Worm (Caenorhabditis elegans): ENCODE data around the gene emc-2.

emc-2 gene

ce11 chrII:1322283-1323173 lies 16.6 kb upstream of the emc-2 start:
- TF ChIP-seq unc-120 (tag; optimal IDR thresholded peaks at IDR 0.05; ENCODE audit: poor library complexity, severe bottlenecking) (no peak), sptf-1 (tag; optimal IDR thresholded peaks at IDR 0.05) (no peak), sem-2 (GFP tag; optimal IDR thresholded peaks at IDR 0.05) (no peak), ceh-43 (GFP tag; optimal IDR thresholded peaks at IDR 0.05) (no peak), elt-1 (tag; optimal IDR thresholded peaks at IDR 0.05; ENCODE audit: borderline replicate concordance, insufficient read depth) (no peak), mab-5 (tag; optimal IDR thresholded peaks at IDR 0.05) (no peak), mep-1 (tag; optimal IDR thresholded peaks at IDR 0.05) (no peak), mls-2 (tag; optimal IDR thresholded peaks at IDR 0.05) (no peak), snpc-4 (tag; optimal IDR thresholded peaks at IDR 0.05) (no peak), pha-4 (tag; optimal IDR thresholded peaks at IDR 0.05) (no peak), nhr-28 (tag; optimal IDR thresholded peaks at IDR 0.05) (no peak), unc-39 (tag; optimal IDR thresholded peaks at IDR 0.05) (no peak), nhr-12 (tag; optimal IDR thresholded peaks at IDR 0.05) (no peak), ztf-11 (tag; optimal IDR thresholded peaks at IDR 0.05) (no peak), nhr-76 (tag; optimal IDR thresholded peaks at IDR 0.05) (no peak), flh-1 (GFP tag; optimal IDR thresholded peaks at IDR 0.05) (no peak), hlh-1 (tag; optimal IDR thresholded peaks at IDR 0.05) (no peak), blmp-1 (tag; optimal IDR thresholded peaks at IDR 0.05) (no peak)

DNA sequence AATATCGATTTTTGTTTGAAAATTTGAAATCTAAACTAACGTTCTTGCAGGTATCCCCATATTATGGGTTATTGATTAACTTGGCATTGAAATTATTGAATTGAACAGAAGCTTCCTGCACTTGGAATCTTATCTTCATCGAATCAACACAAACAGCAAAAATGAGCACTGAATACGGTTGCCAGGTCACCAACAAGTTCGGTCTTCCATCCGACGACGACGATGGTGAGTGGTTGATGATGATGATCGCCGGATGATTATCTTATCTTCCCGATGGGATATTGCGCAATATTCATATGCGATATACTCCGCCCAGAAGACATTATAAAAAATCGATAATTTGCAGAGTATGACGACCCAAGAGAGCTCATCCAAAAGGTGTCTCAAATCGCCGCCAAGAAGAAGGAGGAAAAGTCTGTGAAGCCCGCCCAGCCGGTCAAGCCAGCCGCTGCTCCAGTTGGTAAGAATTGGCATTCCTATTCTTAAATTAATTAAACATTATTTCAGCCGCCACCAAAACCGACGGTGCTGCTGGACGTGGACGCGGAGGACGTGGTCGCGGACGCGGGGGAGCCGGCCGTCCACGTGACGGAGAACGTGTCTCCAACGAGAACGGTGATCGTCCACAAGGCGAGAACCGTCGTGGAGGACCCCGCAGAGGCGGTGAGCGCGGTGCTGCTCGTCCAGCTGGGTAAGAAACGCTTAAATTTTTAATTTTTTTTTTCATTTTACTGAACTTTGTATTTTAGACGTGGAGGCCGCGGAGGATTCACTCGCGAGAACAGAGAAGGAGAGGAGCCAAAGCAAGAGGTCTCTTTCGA lies 15.3 kb upstream of the emc-2 start, which contains the start of gene vig-1:
Gene vig-1 (plus strand): TSS at position 51 of the 821 bp plus-strand sequence.
- TF ChIP-seq zip-8 (tag; optimal IDR thresholded peaks at IDR 0.05) (peak; percentile 80), nhr-76 (tag; optimal IDR thresholded peaks at IDR 0.05) (no peak), elt-1 (tag; optimal IDR thresholded peaks at IDR 0.05; ENCODE audit: borderline replicate concordance, insufficient read depth) (peak; percentile 96)

ce11 chrII:1320412-1320811 lies 14.5 kb upstream of the emc-2 start:
- TF ChIP-seq ceh-39 (tag; optimal IDR thresholded peaks at IDR 0.05) (peak; percentile 88), ztf-11 (tag; optimal IDR thresholded peaks at IDR 0.05) (peak; percentile 48), nhr-28 (tag; optimal IDR thresholded peaks at IDR 0.05) (no peak), ham-2 (GFP tag; optimal IDR thresholded peaks at IDR 0.05) (peak; percentile 38), M03D4.4 (tag; optimal IDR thresholded peaks at IDR 0.05) (peak; percentile 84), cnd-1 (tag; optimal IDR thresholded peaks at IDR 0.05) (peak; percentile 72), bed-3 (GFP tag; optimal IDR thresholded peaks at IDR 0.05) (peak; percentile 22), lin-32 (GFP tag; optimal IDR thresholded peaks at IDR 0.05) (peak; percentile 0), elt-1 (tag; optimal IDR thresholded peaks at IDR 0.05; ENCODE audit: borderline replicate concordance, insufficient read depth) (peak; percentile 7), sem-2 (GFP tag; optimal IDR thresholded peaks at IDR 0.05) (peak; percentile 50), ceh-83 (GFP tag; optimal IDR thresholded peaks at IDR 0.05) (peak; percentile 69), unc-39 (tag; optimal IDR thresholded peaks at IDR 0.05) (no peak), hlh-1 (tag; optimal IDR thresholded peaks at IDR 0.05) (peak; percentile 75), mab-5 (tag; optimal IDR thresholded peaks at IDR 0.05) (no peak), unc-120 (tag; optimal IDR thresholded peaks at IDR 0.05; ENCODE audit: poor library complexity, severe bottlenecking) (peak; percentile 74), sptf-1 (tag; optimal IDR thresholded peaks at IDR 0.05) (peak; percentile 91), nhr-76 (tag; optimal IDR thresholded peaks at IDR 0.05) (no peak), flh-1 (GFP tag; optimal IDR thresholded peaks at IDR 0.05) (no peak), pha-4 (tag; optimal IDR thresholded peaks at IDR 0.05) (peak; percentile 87), elt-3 (tag; optimal IDR thresholded peaks at IDR 0.05) (no peak), blmp-1 (tag; optimal IDR thresholded peaks at IDR 0.05) (peak; percentile 40), snpc-4 (tag; optimal IDR thresholded peaks at IDR 0.05) (no peak), zip-8 (tag; optimal IDR thresholded peaks at IDR 0.05) (no peak), mls-2 (tag; optimal IDR thresholded peaks at IDR 0.05) (peak; percentile 88), nhr-12 (tag; optimal IDR thresholded peaks at IDR 0.05) (peak; percentile 16), ces-1 (GFP tag; optimal IDR thresholded peaks at IDR 0.05) (peak; percentile 45), tbx-8 (GFP tag; optimal IDR thresholded peaks at IDR 0.05) (peak; percentile 66), drap-1 (GFP tag; optimal IDR thresholded peaks at IDR 0.05) (peak; percentile 78), unc-62 (GFP tag; optimal IDR thresholded peaks at IDR 0.05) (peak; percentile 54), nhr-237 (tag; optimal IDR thresholded peaks at IDR 0.05) (peak; percentile 96), lsy-2 (tag; optimal IDR thresholded peaks at IDR 0.05) (peak; percentile 90), ceh-43 (GFP tag; optimal IDR thresholded peaks at IDR 0.05) (peak; percentile 81), lin-13 (tag; optimal IDR thresholded peaks at IDR 0.05) (peak; percentile 97), mep-1 (tag; optimal IDR thresholded peaks at IDR 0.05) (peak; percentile 96), nhr-2 (tag; optimal IDR thresholded peaks at IDR 0.05) (peak; percentile 5)
